Fruit fly (Drosophila melanogaster): ENCODE results near the gene Oseg5.

Gene Oseg5

dm6 chr2L:20826226-20826625 lies 9.4 kb downstream of the Oseg5 start:
- TF ChIP-seq CG33017 (tag; optimal IDR thresholded peaks at IDR 0.05) (no peak), tj (GFP tag; optimal IDR thresholded peaks at IDR 0.05) (no peak), CG7101 (tag; optimal IDR thresholded peaks at IDR 0.05) (no peak), kay (GFP tag; ENCODE audit: borderline replicate concordance) (peak; percentile 76), CG11617 (GFP tag; optimal IDR thresholded peaks at IDR 0.05) (no peak), Mnt (GFP tag; optimal IDR thresholded peaks at IDR 0.05) (no peak), bab1 (GFP tag; optimal IDR thresholded peaks at IDR 0.05) (no peak), cnc (optimal IDR thresholded peaks at IDR 0.05) (no peak)

dm6 chr2L:20825265-20825664 lies 10.4 kb downstream of the Oseg5 start:
- TF ChIP-seq kay (GFP tag; ENCODE audit: borderline replicate concordance) (peak; percentile 54), CG1620 (GFP tag; optimal IDR thresholded peaks at IDR 0.05) (no peak), bab1 (GFP tag; optimal IDR thresholded peaks at IDR 0.05) (no peak), CG11617 (GFP tag; optimal IDR thresholded peaks at IDR 0.05) (no peak), Crg-1 (GFP tag; optimal IDR thresholded peaks at IDR 0.05) (no peak)

- no peak for TF ChIP-seq CG5204 (GFP tag; optimal IDR thresholded peaks at IDR 0.05)
- TF ChIP-seq bab1 (GFP tag; optimal IDR thresholded peaks at IDR 0.05) = no peak
- no peak for TF ChIP-seq Mnt (GFP tag; optimal IDR thresholded peaks at IDR 0.05)
- no peak for TF ChIP-seq toe (GFP tag; optimal IDR thresholded peaks at IDR 0.05)
- TF ChIP-seq ovo (GFP tag; optimal IDR thresholded peaks at IDR 0.05) = no peak
- TF ChIP-seq kay (GFP tag; ENCODE audit: borderline replicate concordance) = peak; percentile 96
- TF ChIP-seq CG33017 (tag; optimal IDR thresholded peaks at IDR 0.05) = peak; percentile 6
- TF ChIP-seq CG7101 (tag; optimal IDR thresholded peaks at IDR 0.05) = no peak
Measured at dm6 chr2L:20824136-20824789, 11.4 kb downstream of the Oseg5 start.

- TF ChIP-seq CG5204 (GFP tag; optimal IDR thresholded peaks at IDR 0.05) (no peak), CG14711 (tag; optimal IDR thresholded peaks at IDR 0.05) (no peak), pad (GFP tag; optimal IDR thresholded peaks at IDR 0.05) (peak; percentile 100), Mnt (GFP tag; optimal IDR thresholded peaks at IDR 0.05) (peak; percentile 99), CG12768 (GFP tag; optimal IDR thresholded peaks at IDR 0.05) (peak; percentile 48), Hr96 (GFP tag; optimal IDR thresholded peaks at IDR 0.05) (peak; percentile 46), CG33017 (tag; optimal IDR thresholded peaks at IDR 0.05) (no peak), CG11617 (GFP tag; optimal IDR thresholded peaks at IDR 0.05) (no peak), CG7101 (tag; optimal IDR thresholded peaks at IDR 0.05) (no peak), bab1 (GFP tag; optimal IDR thresholded peaks at IDR 0.05) (peak; percentile 44), ovo (GFP tag; optimal IDR thresholded peaks at IDR 0.05) (peak; percentile 73), cnc (optimal IDR thresholded peaks at IDR 0.05) (no peak), Clk (GFP tag; optimal IDR thresholded peaks at IDR 0.05) (no peak), Crg-1 (GFP tag; optimal IDR thresholded peaks at IDR 0.05) (no peak), toe (GFP tag; optimal IDR thresholded peaks at IDR 0.05) (peak; percentile 17), CG1620 (GFP tag; optimal IDR thresholded peaks at IDR 0.05) (no peak), CG7045 (GFP tag; optimal IDR thresholded peaks at IDR 0.05) (no peak), tj (GFP tag; optimal IDR thresholded peaks at IDR 0.05) (peak; percentile 49), cic (GFP tag; optimal IDR thresholded peaks at IDR 0.05) (peak; percentile 86), kay (GFP tag; ENCODE audit: borderline replicate concordance) (peak; percentile 41)
Measured at dm6 chr2L:20823196-20824105, 12.2 kb downstream of the Oseg5 start.

- TF ChIP-seq Hr96 (GFP tag; optimal IDR thresholded peaks at IDR 0.05) (no peak), ovo (GFP tag; optimal IDR thresholded peaks at IDR 0.05) (peak; percentile 60), Clk (GFP tag; optimal IDR thresholded peaks at IDR 0.05) (no peak), toe (GFP tag; optimal IDR thresholded peaks at IDR 0.05) (no peak), tj (GFP tag; optimal IDR thresholded peaks at IDR 0.05) (no peak), CG12768 (GFP tag; optimal IDR thresholded peaks at IDR 0.05) (no peak), cic (GFP tag; optimal IDR thresholded peaks at IDR 0.05) (peak; percentile 51), CG11617 (GFP tag; optimal IDR thresholded peaks at IDR 0.05) (no peak), Mnt (GFP tag; optimal IDR thresholded peaks at IDR 0.05) (peak; percentile 47), bab1 (GFP tag; optimal IDR thresholded peaks at IDR 0.05) (peak; percentile 57), CG7045 (GFP tag; optimal IDR thresholded peaks at IDR 0.05) (no peak), CG5204 (GFP tag; optimal IDR thresholded peaks at IDR 0.05) (no peak), CG7101 (tag; optimal IDR thresholded peaks at IDR 0.05) (no peak), CG1620 (GFP tag; optimal IDR thresholded peaks at IDR 0.05) (no peak), kay (GFP tag; ENCODE audit: borderline replicate concordance) (peak; percentile 97), pad (GFP tag; optimal IDR thresholded peaks at IDR 0.05) (peak; percentile 97), Crg-1 (GFP tag; optimal IDR thresholded peaks at IDR 0.05) (no peak), cnc (optimal IDR thresholded peaks at IDR 0.05) (no peak), CG33017 (tag; optimal IDR thresholded peaks at IDR 0.05) (no peak), CG14711 (tag; optimal IDR thresholded peaks at IDR 0.05) (no peak)
Measured at dm6 chr2L:20822489-20823195, 13.0 kb downstream of the Oseg5 start, which contains the start of gene CG9331. CG9331 (plus strand) TSS chr2L:20822828.
